Worm (Caenorhabditis elegans) whole organism, late embryonic: ENCODE results near the gene C25H3.16.

Experiments used
- C08G9.2 ChIP-seq: sonication (generic microtip); optimal IDR thresholded peaks from 2 replicates; lab custom pipeline; 2016; ENCODE audit warnings: mild to moderate bottlenecking, missing genetic modification characterization, moderate library complexity, missing compliant biosample characterization
- F13H6.1 ChIP-seq: sonication (generic microtip); optimal IDR thresholded peaks from 2 replicates; lab custom pipeline; 2016; ENCODE audit warnings: missing genetic modification characterization, missing compliant biosample characterization
- Y22D7AL.16 ChIP-seq: sonication (generic microtip); optimal IDR thresholded peaks from 2 replicates; lab custom pipeline; 2016; ENCODE audit warnings: missing genetic modification characterization, missing compliant biosample characterization
- ahr-1 ChIP-seq: sonication (generic microtip); optimal IDR thresholded peaks from 2 replicates; lab custom pipeline; 2016; ENCODE audit warnings: missing genetic modification characterization, missing compliant biosample characterization
- ama-1 ChIP-seq: fragments of 150-350 bp; optimal IDR thresholded peaks from 2 replicates; lab custom pipeline; 2014
- ceh-18 ChIP-seq: sonication (generic microtip); optimal IDR thresholded peaks from 2 replicates; lab custom pipeline; 2016; ENCODE audit warnings: missing genetic modification characterization, missing compliant biosample characterization
- ceh-19 ChIP-seq: fragments of 200-800 bp; sonication (Bioruptor generic); optimal IDR thresholded peaks from 2 replicates; lab custom pipeline; 2018; ENCODE audit warnings: mild to moderate bottlenecking, missing genetic modification characterization, missing compliant biosample characterization
- ceh-2 ChIP-seq: sonication (generic microtip); optimal IDR thresholded peaks from 2 replicates; lab custom pipeline; 2016; ENCODE audit warnings: missing genotype, missing genetic modification characterization, missing compliant biosample characterization
- ceh-22 ChIP-seq: sonication (generic microtip); optimal IDR thresholded peaks from 2 replicates; lab custom pipeline; 2017; ENCODE audit warnings: missing biosample characterization, missing genetic modification characterization
- ceh-24 ChIP-seq: sonication (generic microtip); optimal IDR thresholded peaks from 2 replicates; lab custom pipeline; 2016; ENCODE audit warnings: mild to moderate bottlenecking, missing genetic modification characterization, missing compliant biosample characterization
- ceh-31 ChIP-seq: sonication (generic microtip); optimal IDR thresholded peaks from 2 replicates; lab custom pipeline; 2016; ENCODE audit warnings: missing genetic modification characterization, missing compliant biosample characterization
- ceh-34 ChIP-seq: sonication (generic microtip); optimal IDR thresholded peaks from 2 replicates; lab custom pipeline; 2016; ENCODE audit warnings: mild to moderate bottlenecking, missing genetic modification characterization, missing compliant biosample characterization
- ceh-45 ChIP-seq: fragments of 200-800 bp; sonication (Bioruptor generic); IDR thresholded peaks from 2 replicates; pipeline ENCODE4 v1.3.6; 2022; ENCODE audit warnings: missing genetic modification reagents, missing genetic modification characterization, missing compliant biosample characterization
- ceh-48 ChIP-seq: sonication (generic microtip); optimal IDR thresholded peaks from 2 replicates; lab custom pipeline; 2016; ENCODE audit warnings: missing genetic modification characterization, inconsistent platforms, missing compliant biosample characterization
- ceh-6 ChIP-seq: fragments of 200-800 bp; sonication (Bioruptor generic); optimal IDR thresholded peaks from 2 replicates; lab custom pipeline; 2018; ENCODE audit warnings: mild to moderate bottlenecking, missing genetic modification characterization, missing compliant biosample characterization
- ceh-9 ChIP-seq: sonication (generic microtip); optimal IDR thresholded peaks from 2 replicates; lab custom pipeline; 2016; ENCODE audit warnings: mild to moderate bottlenecking, missing genetic modification characterization, inconsistent platforms, missing compliant biosample characterization
- che-1 ChIP-seq: sonication (generic microtip); optimal IDR thresholded peaks from 2 replicates; lab custom pipeline; 2016; ENCODE audit warnings: mild to moderate bottlenecking, missing genetic modification characterization, missing compliant biosample characterization
- dmd-4 ChIP-seq: sonication (generic microtip); optimal IDR thresholded peaks from 2 replicates; lab custom pipeline; 2016; ENCODE audit warnings: borderline replicate concordance, missing genetic modification characterization, missing compliant biosample characterization
- dve-1 ChIP-seq: sonication (generic microtip); optimal IDR thresholded peaks from 2 replicates; lab custom pipeline; 2017; ENCODE audit warnings: antibody characterized with exemption, mild to moderate bottlenecking, missing genetic modification characterization, missing compliant biosample characterization
- elt-2 ChIP-seq: sonication (generic microtip); optimal IDR thresholded peaks from 2 replicates; lab custom pipeline; 2016; ENCODE audit warnings: missing genetic modification reagents, missing genetic modification characterization, missing compliant biosample characterization
- ets-4 ChIP-seq: sonication (generic microtip); optimal IDR thresholded peaks from 2 replicates; lab custom pipeline; 2016; ENCODE audit warnings: missing genetic modification characterization, missing compliant biosample characterization
- eyg-1 ChIP-seq: sonication (generic microtip); optimal IDR thresholded peaks from 2 replicates; lab custom pipeline; 2016; ENCODE audit warnings: missing genotype, missing genetic modification characterization, missing compliant biosample characterization
- fax-1 ChIP-seq: sonication (generic microtip); optimal IDR thresholded peaks from 2 replicates; lab custom pipeline; 2016; ENCODE audit warnings: missing genotype, missing genetic modification characterization, missing compliant biosample characterization
- fkh-10 ChIP-seq: fragments of 150-350 bp; optimal IDR thresholded peaks from 2 replicates; lab custom pipeline; 2014; ENCODE audit warnings: missing biosample characterization, missing genetic modification reagents, missing genetic modification characterization
- gmeb-2 ChIP-seq: sonication (generic microtip); optimal IDR thresholded peaks from 2 replicates; lab custom pipeline; 2016; ENCODE audit warnings: missing genetic modification characterization, inconsistent platforms, missing compliant biosample characterization
- hlh-13 ChIP-seq: fragments of 200-800 bp; sonication (Bioruptor generic); optimal IDR thresholded peaks from 2 replicates; lab custom pipeline; 2018; ENCODE audit warnings: mild to moderate bottlenecking, missing genetic modification characterization, missing compliant biosample characterization
- hlh-6 ChIP-seq: sonication (generic microtip); optimal IDR thresholded peaks from 2 replicates; lab custom pipeline; 2016; ENCODE audit warnings: missing genotype, missing genetic modification characterization, missing compliant biosample characterization
- hlh-8 ChIP-seq: sonication (generic microtip); optimal IDR thresholded peaks from 2 replicates; lab custom pipeline; 2016; ENCODE audit warnings: missing genotype, missing genetic modification characterization, missing compliant biosample characterization
- lin-11 ChIP-seq: fragments of 200-800 bp; sonication (Bioruptor generic); optimal IDR thresholded peaks from 2 replicates; lab custom pipeline; 2018; ENCODE audit warnings: mild to moderate bottlenecking, missing genetic modification characterization, missing compliant biosample characterization
- mec-3 ChIP-seq: sonication (generic microtip); optimal IDR thresholded peaks from 2 replicates; lab custom pipeline; 2016; ENCODE audit warnings: borderline replicate concordance, missing genetic modification characterization, missing compliant biosample characterization
- nfya-1 ChIP-seq: sonication (generic microtip); optimal IDR thresholded peaks from 2 replicates; lab custom pipeline; 2017; ENCODE audit warnings: missing genetic modification characterization, mild to moderate bottlenecking, missing compliant biosample characterization, antibody characterized with exemption, moderate library complexity
- nhr-11 ChIP-seq: fragments of 150-350 bp; optimal IDR thresholded peaks from 2 replicates; lab custom pipeline; 2014; ENCODE audit warnings: missing biosample characterization, missing genetic modification characterization
- nhr-232 ChIP-seq: sonication (generic microtip); optimal IDR thresholded peaks from 2 replicates; lab custom pipeline; 2016; ENCODE audit warnings: missing genetic modification characterization, missing compliant biosample characterization
- npax-4 ChIP-seq: sonication (generic microtip); optimal IDR thresholded peaks from 2 replicates; lab custom pipeline; 2016; ENCODE audit warnings: missing genetic modification characterization, missing compliant biosample characterization
- odd-2 ChIP-seq: sonication (generic microtip); optimal IDR thresholded peaks from 2 replicates; lab custom pipeline; 2017; ENCODE audit warnings: antibody characterized with exemption, mild to moderate bottlenecking, missing genetic modification characterization, missing compliant biosample characterization
- pag-3 ChIP-seq: sonication (generic microtip); optimal IDR thresholded peaks from 2 replicates; lab custom pipeline; 2016; ENCODE audit warnings: missing compliant biosample characterization, missing genetic modification characterization, borderline replicate concordance
- pat-9 ChIP-seq: fragments of 200-800 bp; sonication (Bioruptor generic); optimal IDR thresholded peaks from 2 replicates; lab custom pipeline; 2018; ENCODE audit warnings: mild to moderate bottlenecking, missing genetic modification characterization, moderate library complexity, missing compliant biosample characterization
- pha-4 ChIP-seq: fragments of 150-350 bp; optimal IDR thresholded peaks from 2 replicates; lab custom pipeline; 2018; ENCODE audit warnings: missing biosample characterization, missing genetic modification reagents, missing genetic modification characterization
- pqm-1 ChIP-seq: sonication (generic microtip); optimal IDR thresholded peaks from 2 replicates; lab custom pipeline; 2016; ENCODE audit warnings: missing genetic modification characterization, missing compliant biosample characterization
- ref-2 ChIP-seq: sonication (generic microtip); optimal IDR thresholded peaks from 2 replicates; lab custom pipeline; 2016; ENCODE audit warnings: missing genetic modification characterization, missing compliant biosample characterization
- rnt-1 ChIP-seq: sonication (generic microtip); optimal IDR thresholded peaks from 2 replicates; lab custom pipeline; 2016; ENCODE audit warnings: missing genetic modification characterization, missing compliant biosample characterization
- sdc-2 ChIP-seq: sonication (generic microtip); optimal IDR thresholded peaks from 2 replicates; lab custom pipeline; 2016; ENCODE audit warnings: missing genotype, missing genetic modification characterization, missing compliant biosample characterization
- sox-2 ChIP-seq: fragments of 200-800 bp; sonication (Bioruptor generic); IDR thresholded peaks from 2 replicates; pipeline ENCODE4 v1.3.6; 2022; ENCODE audit warnings: missing genetic modification reagents, missing genetic modification characterization, missing compliant biosample characterization
- ttx-3 ChIP-seq: sonication (generic microtip); optimal IDR thresholded peaks from 2 replicates; lab custom pipeline; 2016; ENCODE audit warnings: missing genetic modification reagents, missing genetic modification characterization, missing compliant biosample characterization
- unc-3 ChIP-seq, 2 experiments: fragments of 200-800 bp in 1 of 2; sonication (Bioruptor generic) in 1 of 2; sonication (generic microtip) in 1 of 2; conservative IDR thresholded peaks in 1 of 2; optimal IDR thresholded peaks in 1 of 2; 2 replicates each; pipeline versions ENCODE4 v1.3.6 to Lab custom; 2016 to 2022; ENCODE audit warnings: missing compliant biosample characterization in 2 of 2, missing genetic modification characterization in 2 of 2, missing genetic modification reagents in 1 of 2
- unc-42 ChIP-seq: sonication (generic microtip); optimal IDR thresholded peaks from 2 replicates; lab custom pipeline; 2016; ENCODE audit warnings: missing genotype, missing genetic modification characterization, missing compliant biosample characterization
- unc-55 ChIP-seq: sonication (generic microtip); optimal IDR thresholded peaks from 2 replicates; lab custom pipeline; 2017; ENCODE audit warnings: missing biosample characterization, missing genetic modification reagents, missing genetic modification characterization
- unc-86 ChIP-seq: sonication (generic microtip); optimal IDR thresholded peaks from 2 replicates; lab custom pipeline; 2016; ENCODE audit warnings: missing genetic modification characterization, missing compliant biosample characterization

Gene C25H3.16

DNA sequence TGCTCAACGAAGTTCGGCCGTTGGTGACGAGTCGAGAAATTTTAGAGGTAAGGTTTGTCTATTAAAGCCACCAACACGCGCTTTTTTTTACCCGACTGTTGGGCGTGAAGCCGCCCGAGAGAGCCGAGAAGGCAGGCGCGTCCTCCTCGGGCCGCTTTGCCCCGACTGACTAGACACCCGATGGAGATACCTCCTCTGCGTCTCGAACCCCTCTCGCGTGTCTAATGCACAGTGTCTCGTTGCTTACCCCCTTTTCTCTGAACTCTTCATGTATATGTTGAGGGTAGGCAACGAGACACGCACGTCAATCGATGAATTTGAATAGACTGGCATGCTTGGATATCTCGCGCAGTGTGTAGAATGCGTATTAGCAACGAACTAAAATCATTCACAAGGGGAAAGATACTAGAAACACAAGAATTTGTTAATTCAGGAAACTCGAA lies 4.3 kb upstream of the C25H3.16 start (continued):
- TF ChIP-seq che-1 (tag; lab: Kevin White, UChicago) (peak; percentile 63), ceh-9 (tag; lab: Kevin White, UChicago) (no peak), ets-4 (tag; lab: Kevin White, UChicago) (peak; percentile 43), mec-3 (tag; lab: Kevin White, UChicago) (peak; percentile 48), ttx-3 (tag; lab: Kevin White, UChicago) (no peak), ceh-45 (peak; percentile 87), nhr-232 (tag; lab: Kevin White, UChicago) (peak; percentile 42), ceh-2 (tag; lab: Kevin White, UChicago) (peak; percentile 54), npax-4 (tag; lab: Kevin White, UChicago) (no peak), ceh-6 (GFP tag; lab: Kevin White, UChicago) (peak; percentile 56), unc-42 (tag; lab: Kevin White, UChicago) (peak; percentile 36), ref-2 (tag; lab: Kevin White, UChicago) (peak; percentile 78), Y22D7AL.16 (peak; percentile 78), ceh-19 (peak; percentile 91), pqm-1 (tag; lab: Kevin White, UChicago) (no peak), ahr-1 (peak; percentile 55), nhr-11 (tag; lab: Kevin White, UChicago) (peak; percentile 38), fax-1 (tag; lab: Kevin White, UChicago) (peak; percentile 30), ceh-24 (tag; lab: Kevin White, UChicago) (peak; percentile 63), C08G9.2 (tag; lab: Kevin White, UChicago) (peak; percentile 76), unc-55 (GFP tag; lab: Kevin White, UChicago) (peak; percentile 66), dve-1 (peak; percentile 90), pha-4 (tag; lab: Kevin White, UChicago) (no peak), dmd-4 (tag; lab: Kevin White, UChicago) (peak; percentile 61), hlh-6 (tag; lab: Kevin White, UChicago) (peak; percentile 22), sox-2 (GFP tag; lab: Robert Waterston, UW) (peak; percentile 52; the same call in 1 of the 2 replicates), unc-86 (tag; lab: Kevin White, UChicago) (peak; percentile 72), ceh-18 (tag; lab: Kevin White, UChicago) (peak; percentile 90), unc-3 (GFP tag; conservative IDR thresholded peaks at IDR 0.05; lab: Robert Waterston, UW) (peak; percentile 93), unc-3 (tag; optimal IDR thresholded peaks at IDR 0.05; lab: Kevin White, UChicago) (no peak), ceh-22 (tag; lab: Kevin White, UChicago) (peak; percentile 68), gmeb-2 (tag; lab: Kevin White, UChicago) (peak; percentile 70), F13H6.1 (tag; lab: Kevin White, UChicago) (peak; percentile 81), pag-3 (tag; lab: Kevin White, UChicago) (no peak), rnt-1 (tag; lab: Kevin White, UChicago) (peak; percentile 78), elt-2 (tag; lab: Kevin White, UChicago) (peak; percentile 83), eyg-1 (no peak), ceh-34 (tag; lab: Kevin White, UChicago) (peak; percentile 90), hlh-8 (tag; lab: Kevin White, UChicago) (peak; percentile 64), ama-1 (peak; percentile 98), fkh-10 (GFP tag; lab: Kevin White, UChicago) (no peak), sdc-2 (peak; percentile 43), ceh-31 (tag; lab: Kevin White, UChicago) (peak; percentile 89), ceh-48 (tag; lab: Kevin White, UChicago) (peak; percentile 74), nfya-1 (tag; lab: Kevin White, UChicago) (peak; percentile 97), lin-11 (tag; lab: Kevin White, UChicago) (peak; percentile 67), odd-2 (tag; lab: Kevin White, UChicago) (no peak), hlh-13 (GFP tag; lab: Kevin White, UChicago) (peak; percentile 45), pat-9 (peak; percentile 85)
